Fruit fly (Drosophila melanogaster) whole organism, pupa: ENCODE measurements around the gene CG14546.
A peak's percentile ranks its signal among the peaks of the same experiment; 100 is the strongest.

Experiments used
- CG10348 ChIP-seq: fragments of 200-800 bp; sonication (Bioruptor generic); IDR thresholded peaks from 2 replicates; pipeline ENCODE4 v1.3.6; 2022; ENCODE audit warnings: missing biosample characterization, missing genetic modification characterization
- CG12605 ChIP-seq: fragments of 200-800 bp; sonication (Bioruptor generic); IDR thresholded peaks from 2 replicates; pipeline ENCODE4 v1.3.6; 2022; ENCODE audit warnings: missing biosample characterization, missing genetic modification characterization
- CG13204 ChIP-seq: fragments of 200-800 bp; sonication (Bioruptor generic); optimal IDR thresholded peaks from 2 replicates; lab custom pipeline; 2018; ENCODE audit warnings: missing biosample characterization, mild to moderate bottlenecking, missing genetic modification characterization, moderate library complexity
- CG14655 ChIP-seq: fragments of 200-800 bp; sonication (Bioruptor generic); optimal IDR thresholded peaks from 3 replicates; lab custom pipeline; 2017; ENCODE audit warnings: mild to moderate bottlenecking, missing biosample characterization, missing genetic modification reagents, missing genetic modification characterization
- CG15710 ChIP-seq: fragments of 200-800 bp; sonication (Bioruptor generic); optimal IDR thresholded peaks from 2 replicates; lab custom pipeline; 2018; ENCODE audit warnings: missing biosample characterization, mild to moderate bottlenecking, missing genetic modification characterization, moderate library complexity
- CG17806 ChIP-seq: fragments of 200-800 bp; sonication (Bioruptor generic); optimal IDR thresholded peaks from 2 replicates; lab custom pipeline; 2018; ENCODE audit warnings: missing biosample characterization, mild to moderate bottlenecking, missing genetic modification characterization, moderate library complexity
- CG32121 ChIP-seq: fragments of 200-800 bp; sonication (Bioruptor generic); IDR thresholded peaks from 2 replicates; pipeline ENCODE4 v1.3.6; 2022; ENCODE audit warnings: missing biosample characterization, missing genetic modification characterization
- CG34367 ChIP-seq: fragments of 200-800 bp; sonication (Bioruptor generic); optimal IDR thresholded peaks from 2 replicates; lab custom pipeline; 2018; ENCODE audit warnings: missing biosample characterization, mild to moderate bottlenecking, missing genetic modification characterization
- CG4496 ChIP-seq: fragments of 200-800 bp; sonication (Bioruptor generic); IDR thresholded peaks from 3 replicates; pipeline ENCODE4 v1.3.6; 2022; ENCODE audit warnings: missing biosample characterization, missing genetic modification characterization
- CG8159 ChIP-seq: fragments of 200-800 bp; sonication (Bioruptor generic); optimal IDR thresholded peaks from 3 replicates; lab custom pipeline; 2018; ENCODE audit warnings: missing biosample characterization, mild to moderate bottlenecking, missing genetic modification characterization, moderate library complexity
- CG8301 ChIP-seq: fragments of 200-800 bp; sonication (Bioruptor generic); optimal IDR thresholded peaks from 2 replicates; lab custom pipeline; 2018; ENCODE audit warnings: missing biosample characterization, mild to moderate bottlenecking, missing genetic modification characterization
- CG9948 ChIP-seq: fragments of 200-800 bp; sonication (Bioruptor generic); optimal IDR thresholded peaks from 2 replicates; lab custom pipeline; 2018; ENCODE audit warnings: missing biosample characterization, mild to moderate bottlenecking, missing genetic modification characterization, moderate library complexity
- D1 ChIP-seq: fragments of 200-800 bp; sonication (Bioruptor generic); optimal IDR thresholded peaks from 2 replicates; lab custom pipeline; 2018; ENCODE audit warnings: missing biosample characterization, mild to moderate bottlenecking, missing genetic modification characterization, moderate library complexity
- EcR ChIP-seq: fragments of 200-800 bp; sonication (Bioruptor generic); optimal IDR thresholded peaks from 3 replicates; lab custom pipeline; 2019; ENCODE audit warnings: missing biosample characterization, missing genetic modification characterization, mild to moderate bottlenecking, moderate library complexity, missing genetic modification reagents
- Ets98B ChIP-seq: fragments of 200-800 bp; sonication (Bioruptor generic); IDR thresholded peaks from 2 replicates; pipeline ENCODE4 v1.3.6; 2022; ENCODE audit warnings: missing biosample characterization, missing genetic modification characterization
- Pif1A ChIP-seq: fragments of 200-800 bp; sonication (Bioruptor generic); optimal IDR thresholded peaks from 3 replicates; lab custom pipeline; 2016; ENCODE audit warnings: missing biosample characterization, missing genetic modification characterization
- Pif1B ChIP-seq: fragments of 200-800 bp; sonication (Bioruptor generic); optimal IDR thresholded peaks from 3 replicates; lab custom pipeline; 2016; ENCODE audit warnings: missing biosample characterization, missing genetic modification characterization
- Snoo ChIP-seq: fragments of 200-800 bp; sonication (Bioruptor generic); optimal IDR thresholded peaks from 3 replicates; lab custom pipeline; 2017; ENCODE audit warnings: missing biosample characterization, mild to moderate bottlenecking, missing genetic modification characterization, inconsistent platforms
- fd96Ca ChIP-seq: fragments of 200-800 bp; sonication (Bioruptor generic); IDR thresholded peaks from 3 replicates; pipeline ENCODE4 v1.3.6; 2022; ENCODE audit warnings: missing biosample characterization, missing genetic modification characterization
- gl ChIP-seq: fragments of 200-800 bp; sonication (Bioruptor generic); optimal IDR thresholded peaks from 2 replicates; lab custom pipeline; 2018; ENCODE audit warnings: missing biosample characterization, mild to moderate bottlenecking, missing genetic modification characterization
- rn ChIP-seq: fragments of 200-800 bp; sonication (Bioruptor generic); IDR thresholded peaks from 2 replicates; pipeline ENCODE4 v1.3.6; 2022; ENCODE audit warnings: missing biosample characterization, missing genetic modification characterization

CG14546 gene

dm6 chr3R:25956092-25956491, 33.7 kb upstream of the CG14546 start, which contains the start of gene CCAP-R:
TSS of gene CCAP-R (minus strand) at chr3R:25956270.
- TF ChIP-seq CG9948 (tag; lab: Kevin White, UChicago): no peak
- TF ChIP-seq Ets98B (GFP tag; lab: Robert Waterston, UW): peak; percentile 8; the same call in 1 of the 2 replicates
- no peak for TF ChIP-seq CG15710
- TF ChIP-seq CG4496 (GFP tag; lab: Robert Waterston, UW): peak; percentile 63; the same call in 2 of the 3 replicates
- TF ChIP-seq CG13204 (GFP tag; lab: Kevin White, UChicago): no peak
- 0 out of 3 replicates have a peak, but pooled peaks have one; percentile 10 for TF ChIP-seq fd96Ca (GFP tag; lab: Robert Waterston, UW)
- no peak for TF ChIP-seq Snoo
- TF ChIP-seq Pif1A (GFP tag; lab: Kevin White, UChicago): no peak
- TF ChIP-seq CG14655 (GFP tag; lab: Kevin White, UChicago): no peak
- TF ChIP-seq, all 21 proteins: peak for 3

- no peak for TF ChIP-seq fd96Ca (GFP tag; lab: Robert Waterston, UW)
- no peak for TF ChIP-seq Snoo
- no peak for TF ChIP-seq D1 (tag; lab: Kevin White, UChicago)
- no peak for TF ChIP-seq CG8159
- no peak for TF ChIP-seq CG13204 (GFP tag; lab: Kevin White, UChicago)
- no peak for TF ChIP-seq CG12605 (GFP tag; lab: Robert Waterston, UW)
- TF ChIP-seq, all 21 proteins: peak for 0
Observed at dm6 chr3R:25941310-25941709, 18.9 kb upstream of the CG14546 start.

- no peak for TF ChIP-seq CG32121
- TF ChIP-seq CG8301: no peak
- no peak for TF ChIP-seq Pif1A (GFP tag; lab: Kevin White, UChicago)
- no peak for TF ChIP-seq CG34367 (tag; lab: Kevin White, UChicago)
- no peak for TF ChIP-seq CG4496 (GFP tag; lab: Robert Waterston, UW)
- no peak for TF ChIP-seq Pif1B (GFP tag; lab: Kevin White, UChicago)
- TF ChIP-seq Snoo: no peak
- TF ChIP-seq EcR (GFP tag; lab: Kevin White, UChicago): no peak
- no peak for TF ChIP-seq Ets98B (GFP tag; lab: Robert Waterston, UW)
- TF ChIP-seq CG15710: no peak
- TF ChIP-seq, all 21 proteins: peak for 0
Observed at dm6 chr3R:25919912-25920311, 2.5 kb downstream of the CG14546 start.

DNA sequence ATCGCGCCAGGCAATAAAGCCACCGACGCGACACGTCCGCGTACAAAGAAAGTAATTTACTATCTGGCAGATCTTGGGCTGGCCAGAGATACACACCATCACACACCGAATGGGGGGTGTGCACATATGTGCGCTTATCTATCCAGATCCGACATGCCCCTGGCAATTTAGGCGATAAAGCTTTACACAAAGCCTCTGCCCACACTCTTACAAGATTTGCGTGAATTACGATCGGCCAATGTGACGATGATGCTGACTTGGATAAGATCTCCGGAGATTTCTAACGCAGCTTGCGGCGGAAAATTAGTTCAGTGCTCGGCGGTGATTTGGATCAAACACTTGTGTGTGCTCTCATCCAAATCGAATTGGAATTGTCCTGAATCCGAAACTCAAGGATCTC, 15.7 kb downstream of the CG14546 start, which contains the start of gene kumpel:
TSS of gene kumpel (plus strand) at position 301 of the 400 bp plus-strand sequence.
- TF ChIP-seq CG17806 (tag; lab: Kevin White, UChicago): no peak
- TF ChIP-seq CG32121: no peak
- TF ChIP-seq fd96Ca (GFP tag; lab: Robert Waterston, UW): no peak
- TF ChIP-seq CG8159: no peak
- TF ChIP-seq CG13204 (GFP tag; lab: Kevin White, UChicago): no peak
- TF ChIP-seq CG34367 (tag; lab: Kevin White, UChicago): no peak
- TF ChIP-seq Pif1A (GFP tag; lab: Kevin White, UChicago): no peak
- TF ChIP-seq CG4496 (GFP tag; lab: Robert Waterston, UW): no peak
- TF ChIP-seq Snoo: no peak
- TF ChIP-seq Ets98B (GFP tag; lab: Robert Waterston, UW): no peak
- no peak for TF ChIP-seq CG12605 (GFP tag; lab: Robert Waterston, UW)
- no peak for TF ChIP-seq CG15710
- no peak for TF ChIP-seq CG8301
- TF ChIP-seq CG10348: no peak
- no peak for TF ChIP-seq CG9948 (tag; lab: Kevin White, UChicago)
- TF ChIP-seq gl (tag; lab: Kevin White, UChicago): no peak
- no peak for TF ChIP-seq Pif1B (GFP tag; lab: Kevin White, UChicago)
- TF ChIP-seq EcR (GFP tag; lab: Kevin White, UChicago): no peak
- TF ChIP-seq D1 (tag; lab: Kevin White, UChicago): no peak
- no peak for TF ChIP-seq CG14655 (GFP tag; lab: Kevin White, UChicago)

DNA sequence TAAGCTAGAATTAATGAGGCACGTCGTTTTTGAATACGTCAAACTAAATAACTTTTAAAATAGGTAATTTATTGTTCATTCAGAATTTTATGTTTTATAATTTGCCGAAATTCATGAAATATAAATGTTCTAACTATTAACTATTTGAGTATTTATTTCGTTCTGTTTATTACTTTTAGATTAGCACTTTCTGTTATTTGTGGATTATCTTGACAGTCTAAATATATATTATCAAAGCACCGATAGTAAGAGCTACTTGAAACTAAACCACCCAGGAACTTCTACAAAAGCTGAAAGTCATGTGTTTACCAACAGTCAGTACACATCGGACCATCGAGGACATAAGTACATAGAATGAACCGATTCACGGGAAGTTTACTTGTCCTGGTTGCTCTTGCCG, 20.1 kb downstream of the CG14546 start, which contains the start of gene CG31089:
TSS of gene CG31089 (plus strand) at position 301 of the 400 bp plus-strand sequence.
- TF ChIP-seq CG9948 (tag; lab: Kevin White, UChicago): no peak
- no peak for TF ChIP-seq CG12605 (GFP tag; lab: Robert Waterston, UW)
- TF ChIP-seq Ets98B (GFP tag; lab: Robert Waterston, UW): no peak
- TF ChIP-seq Pif1A (GFP tag; lab: Kevin White, UChicago): no peak
- no peak for TF ChIP-seq gl (tag; lab: Kevin White, UChicago)
- no peak for TF ChIP-seq CG34367 (tag; lab: Kevin White, UChicago)
- TF ChIP-seq CG32121: no peak
- TF ChIP-seq CG13204 (GFP tag; lab: Kevin White, UChicago): no peak
- no peak for TF ChIP-seq CG4496 (GFP tag; lab: Robert Waterston, UW)
- TF ChIP-seq Pif1B (GFP tag; lab: Kevin White, UChicago): no peak

- TF ChIP-seq Pif1B (GFP tag; lab: Kevin White, UChicago): no peak
- no peak for TF ChIP-seq gl (tag; lab: Kevin White, UChicago)
- no peak for TF ChIP-seq fd96Ca (GFP tag; lab: Robert Waterston, UW)
- TF ChIP-seq CG9948 (tag; lab: Kevin White, UChicago): no peak
- TF ChIP-seq CG17806 (tag; lab: Kevin White, UChicago): no peak
- TF ChIP-seq rn (GFP tag; lab: Robert Waterston, UW): no peak
- TF ChIP-seq CG8301: no peak
- no peak for TF ChIP-seq CG14655 (GFP tag; lab: Kevin White, UChicago)
- no peak for TF ChIP-seq CG13204 (GFP tag; lab: Kevin White, UChicago)
- TF ChIP-seq CG32121: no peak
- no peak for TF ChIP-seq Pif1A (GFP tag; lab: Kevin White, UChicago)
- TF ChIP-seq CG4496 (GFP tag; lab: Robert Waterston, UW): no peak
- TF ChIP-seq EcR (GFP tag; lab: Kevin White, UChicago): no peak
- no peak for TF ChIP-seq CG12605 (GFP tag; lab: Robert Waterston, UW)
- TF ChIP-seq CG8159: no peak
- no peak for TF ChIP-seq CG10348
- TF ChIP-seq Ets98B (GFP tag; lab: Robert Waterston, UW): no peak
- TF ChIP-seq Snoo: no peak
- TF ChIP-seq CG15710: no peak
Observed at dm6 chr3R:25899690-25900089, 22.7 kb downstream of the CG14546 start, which contains the start of gene CG31091. TSS of gene CG31091 (plus strand) at chr3R:25899903.
